Worm (Caenorhabditis elegans): ENCODE data around the gene C33B4.2.

DNA sequence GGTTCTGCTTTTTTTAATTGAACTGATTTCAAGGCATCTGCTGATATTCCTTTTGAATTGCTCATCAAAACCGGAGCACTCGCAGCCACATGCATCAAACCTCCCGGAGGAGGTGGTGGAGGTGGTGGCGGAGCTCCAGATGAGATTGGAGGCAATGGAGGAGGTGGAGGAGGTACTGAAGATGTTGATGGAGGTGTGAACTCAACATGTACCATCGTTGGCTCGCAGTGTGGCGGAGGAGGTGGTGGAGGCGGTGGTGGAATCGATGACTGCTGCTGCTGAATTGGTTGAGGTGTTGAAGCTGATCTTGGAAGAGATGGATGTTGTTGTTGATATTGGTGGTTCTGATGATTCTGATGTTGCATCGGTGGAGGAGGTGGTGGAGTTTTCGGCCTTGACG, 15.0 kb upstream of the C33B4.2 start:
- TF ChIP-seq him-1 (tag; optimal IDR thresholded peaks at IDR 0.05) (no peak), W03F9.2 (tag; optimal IDR thresholded peaks at IDR 0.05) (no peak), dao-5 (tag; optimal IDR thresholded peaks at IDR 0.05) (no peak)

Measured in whole organism, L4/young adult.